Worm (Caenorhabditis elegans) whole organism, L3 larva: Measurements from ENCODE around the gene affl-2.

Source experiments
- ceh-28 ChIP-seq: fragments of 150-350 bp; optimal IDR thresholded peaks from 2 replicates; lab custom pipeline; 2014; ENCODE audit warnings: missing biosample characterization, missing genetic modification reagents, missing genetic modification characterization
- ceh-82 ChIP-seq: fragments of 150-350 bp; optimal IDR thresholded peaks from 2 replicates; lab custom pipeline; 2014; ENCODE audit warnings: missing biosample characterization, missing genetic modification characterization
- ceh-9 ChIP-seq: sonication (generic microtip); optimal IDR thresholded peaks from 2 replicates; lab custom pipeline; 2018; ENCODE audit warnings: missing biosample characterization, missing genetic modification characterization
- egl-27 ChIP-seq: sonication (generic microtip); optimal IDR thresholded peaks from 4 replicates; lab custom pipeline; 2017; ENCODE audit warnings: missing biosample characterization, missing genetic modification reagents, missing genetic modification characterization
- egl-5 ChIP-seq: fragments of 150-350 bp; optimal IDR thresholded peaks from 2 replicates; lab custom pipeline; 2017; ENCODE audit warnings: missing biosample characterization, missing genetic modification reagents, missing genetic modification characterization, inconsistent platforms
- elt-3 ChIP-seq, 3 experiments: fragments of 150-350 bp in 1 of 3; sonication (generic microtip) in 2 of 3; optimal IDR thresholded peaks; 2 replicates in 2 of 3; 4 replicates in 1 of 3; lab custom pipeline; 2014 to 2017; ENCODE audit warnings: missing biosample characterization in 3 of 3, missing genetic modification characterization in 3 of 3
- fkh-10 ChIP-seq: sonication (generic microtip); optimal IDR thresholded peaks from 2 replicates; lab custom pipeline; 2017; ENCODE audit warnings: missing biosample characterization, missing genetic modification reagents, missing genetic modification characterization
- fkh-2 ChIP-seq: fragments of 150-350 bp; optimal IDR thresholded peaks from 2 replicates; lab custom pipeline; 2014; ENCODE audit warnings: missing biosample characterization, missing genetic modification reagents, missing genetic modification characterization
- jun-1 ChIP-seq: fragments of 150-350 bp; optimal IDR thresholded peaks from 2 replicates; lab custom pipeline; 2014; ENCODE audit warnings: missing biosample characterization, missing genetic modification reagents, missing genetic modification characterization
- lin-39 ChIP-seq: fragments of 150-350 bp; optimal IDR thresholded peaks from 2 replicates; lab custom pipeline; 2018; ENCODE audit warnings: missing biosample characterization, missing genetic modification reagents, missing genetic modification characterization
- nhr-11 ChIP-seq: fragments of 150-350 bp; optimal IDR thresholded peaks from 2 replicates; lab custom pipeline; 2014; ENCODE audit warnings: missing biosample characterization, missing genetic modification characterization
- nhr-23 ChIP-seq: fragments of 150-350 bp; optimal IDR thresholded peaks from 2 replicates; lab custom pipeline; 2014; ENCODE audit warnings: missing biosample characterization, missing genetic modification reagents, missing genetic modification characterization
- nhr-28 ChIP-seq: fragments of 150-350 bp; optimal IDR thresholded peaks from 2 replicates; lab custom pipeline; 2014; ENCODE audit warnings: missing biosample characterization, missing genetic modification characterization
- nhr-67 ChIP-seq: fragments of 150-350 bp; optimal IDR thresholded peaks from 2 replicates; lab custom pipeline; 2014; ENCODE audit warnings: missing biosample characterization, missing genetic modification characterization
- nhr-77 ChIP-seq: fragments of 150-350 bp; optimal IDR thresholded peaks from 2 replicates; lab custom pipeline; 2014; ENCODE audit warnings: missing biosample characterization, missing genetic modification characterization
- unc-39 ChIP-seq: sonication (generic microtip); optimal IDR thresholded peaks from 4 replicates; lab custom pipeline; 2017; ENCODE audit warnings: missing biosample characterization, missing genetic modification characterization
- zag-1 ChIP-seq: fragments of 150-350 bp; optimal IDR thresholded peaks from 2 replicates; lab custom pipeline; 2014; ENCODE audit warnings: missing biosample characterization, missing genetic modification characterization
- ztf-11 ChIP-seq: fragments of 150-350 bp; optimal IDR thresholded peaks from 2 replicates; lab custom pipeline; 2014; ENCODE audit warnings: missing biosample characterization, missing genetic modification characterization

The affl-2 gene

DNA sequence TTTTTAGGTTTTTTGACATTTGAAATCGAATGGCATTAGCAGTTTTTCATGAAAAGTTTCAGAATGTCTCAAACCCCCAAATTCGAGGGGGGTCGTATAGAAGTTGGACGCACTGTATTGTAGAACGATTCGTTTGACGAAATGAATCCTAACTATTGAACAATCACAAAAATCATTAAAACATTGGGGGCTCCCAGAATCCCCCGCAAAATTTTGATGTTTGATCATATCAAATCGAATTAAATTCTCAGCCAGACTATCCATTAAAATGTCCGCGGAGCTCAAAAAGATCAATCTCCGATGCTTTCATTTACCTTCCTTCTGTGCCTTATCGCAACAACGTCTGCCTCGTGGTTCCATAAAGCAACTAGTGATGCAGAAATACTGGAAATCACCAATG is 53.8 kb downstream of the affl-2 start, which contains the start of gene F30H5.5:
Gene F30H5.5, plus strand, starts transcription at position 301 of the 400 bp plus-strand sequence.
- TF ChIP-seq fkh-10 (GFP tag; lab: Kevin White, UChicago) (no peak), ztf-11 (no peak), nhr-23 (tag; lab: Kevin White, UChicago) (no peak), nhr-67 (no peak), zag-1 (tag; lab: Kevin White, UChicago) (no peak), elt-3 (tag; optimal IDR thresholded peaks at IDR 0.05; lab: Kevin White, UChicago) (no peak), egl-27 (tag; lab: Kevin White, UChicago) (no peak), fkh-2 (tag; lab: Kevin White, UChicago) (no peak), unc-39 (tag; lab: Kevin White, UChicago) (no peak), ceh-28 (tag; lab: Kevin White, UChicago) (no peak), nhr-77 (tag; lab: Kevin White, UChicago) (no peak), jun-1 (tag; lab: Kevin White, UChicago) (no peak), ceh-9 (tag; lab: Kevin White, UChicago) (no peak), lin-39 (tag; lab: Kevin White, UChicago) (no peak), nhr-11 (tag; lab: Kevin White, UChicago) (no peak), nhr-28 (no peak), ceh-82 (tag; lab: Kevin White, UChicago) (no peak), egl-5 (tag; lab: Kevin White, UChicago) (no peak)
- TF ChIP-seq, all 47 proteins: peak for 0
